Worm (Caenorhabditis elegans): ENCODE measurements around the gene srd-54.

ce11 chrII:7394690-7395054 is 37.8 kb upstream of the srd-54 start, which contains the start of gene bath-44:
- TF ChIP-seq unc-130 (tag; optimal IDR thresholded peaks at IDR 0.05), result no peak
- TF ChIP-seq blmp-1 (tag; optimal IDR thresholded peaks at IDR 0.05), result no peak
- no peak for TF ChIP-seq nhr-19 (GFP tag; conservative IDR thresholded peaks at IDR 0.05)
- TF ChIP-seq lir-3 (tag; optimal IDR thresholded peaks at IDR 0.05; ENCODE audit: poor library complexity), result no peak
- no peak for TF ChIP-seq aly-2 (tag; optimal IDR thresholded peaks at IDR 0.05)
- no peak for TF ChIP-seq ceh-88 (GFP tag; IDR thresholded peaks at IDR 0.05)
- no peak for TF ChIP-seq alr-1 (tag; optimal IDR thresholded peaks at IDR 0.05; ENCODE audit: borderline replicate concordance)
